Worm (Caenorhabditis elegans) whole organism, late embryonic: ENCODE measurements around the gene Y48D7A.1.

Experiments used
- K02D7.2 ChIP-seq: sonication (generic microtip); optimal IDR thresholded peaks from 2 replicates; lab custom pipeline; 2017; ENCODE audit warnings: mild to moderate bottlenecking, missing genetic modification characterization, missing compliant biosample characterization
- K09A11.1 ChIP-seq: sonication (generic microtip); optimal IDR thresholded peaks from 2 replicates; lab custom pipeline; 2017; ENCODE audit warnings: antibody characterized with exemption, mild to moderate bottlenecking, missing genetic modification characterization, missing compliant biosample characterization; ENCODE audit not compliant: insufficient read depth
- ceh-18 ChIP-seq: sonication (generic microtip); optimal IDR thresholded peaks from 2 replicates; lab custom pipeline; 2016; ENCODE audit warnings: missing genetic modification characterization, missing compliant biosample characterization
- ceh-19 ChIP-seq: fragments of 200-800 bp; sonication (Bioruptor generic); optimal IDR thresholded peaks from 2 replicates; lab custom pipeline; 2018; ENCODE audit warnings: mild to moderate bottlenecking, missing genetic modification characterization, missing compliant biosample characterization
- ceh-2 ChIP-seq: sonication (generic microtip); optimal IDR thresholded peaks from 2 replicates; lab custom pipeline; 2016; ENCODE audit warnings: missing genotype, missing genetic modification characterization, missing compliant biosample characterization
- ceh-22 ChIP-seq: sonication (generic microtip); optimal IDR thresholded peaks from 2 replicates; lab custom pipeline; 2017; ENCODE audit warnings: missing biosample characterization, missing genetic modification characterization
- ceh-30 ChIP-seq: fragments of 150-350 bp; optimal IDR thresholded peaks from 2 replicates; lab custom pipeline; 2014; ENCODE audit warnings: missing biosample characterization, missing genetic modification characterization
- ceh-31 ChIP-seq: sonication (generic microtip); optimal IDR thresholded peaks from 2 replicates; lab custom pipeline; 2016; ENCODE audit warnings: missing genetic modification characterization, missing compliant biosample characterization
- ceh-34 ChIP-seq: sonication (generic microtip); optimal IDR thresholded peaks from 2 replicates; lab custom pipeline; 2016; ENCODE audit warnings: mild to moderate bottlenecking, missing genetic modification characterization, missing compliant biosample characterization
- ceh-45 ChIP-seq: fragments of 200-800 bp; sonication (Bioruptor generic); IDR thresholded peaks from 2 replicates; pipeline ENCODE4 v1.3.6; 2022; ENCODE audit warnings: missing genetic modification reagents, missing genetic modification characterization, missing compliant biosample characterization
- che-1 ChIP-seq: sonication (generic microtip); optimal IDR thresholded peaks from 2 replicates; lab custom pipeline; 2016; ENCODE audit warnings: mild to moderate bottlenecking, missing genetic modification characterization, missing compliant biosample characterization
- elt-2 ChIP-seq: sonication (generic microtip); optimal IDR thresholded peaks from 2 replicates; lab custom pipeline; 2016; ENCODE audit warnings: missing genetic modification reagents, missing genetic modification characterization, missing compliant biosample characterization
- elt-4 ChIP-seq: sonication (generic microtip); optimal IDR thresholded peaks from 2 replicates; lab custom pipeline; 2016; ENCODE audit warnings: missing genetic modification characterization, missing compliant biosample characterization
- ets-4 ChIP-seq: sonication (generic microtip); optimal IDR thresholded peaks from 2 replicates; lab custom pipeline; 2016; ENCODE audit warnings: missing genetic modification characterization, missing compliant biosample characterization
- fkh-10 ChIP-seq: fragments of 150-350 bp; optimal IDR thresholded peaks from 2 replicates; lab custom pipeline; 2014; ENCODE audit warnings: missing biosample characterization, missing genetic modification reagents, missing genetic modification characterization
- fkh-6 ChIP-seq: sonication (generic microtip); optimal IDR thresholded peaks from 2 replicates; lab custom pipeline; 2016; ENCODE audit warnings: missing genetic modification characterization, missing compliant biosample characterization
- gmeb-2 ChIP-seq: sonication (generic microtip); optimal IDR thresholded peaks from 2 replicates; lab custom pipeline; 2016; ENCODE audit warnings: missing genetic modification characterization, inconsistent platforms, missing compliant biosample characterization
- hlh-13 ChIP-seq: fragments of 200-800 bp; sonication (Bioruptor generic); optimal IDR thresholded peaks from 2 replicates; lab custom pipeline; 2018; ENCODE audit warnings: mild to moderate bottlenecking, missing genetic modification characterization, missing compliant biosample characterization
- hlh-8 ChIP-seq: sonication (generic microtip); optimal IDR thresholded peaks from 2 replicates; lab custom pipeline; 2016; ENCODE audit warnings: missing genotype, missing genetic modification characterization, missing compliant biosample characterization
- lin-11 ChIP-seq: fragments of 200-800 bp; sonication (Bioruptor generic); optimal IDR thresholded peaks from 2 replicates; lab custom pipeline; 2018; ENCODE audit warnings: mild to moderate bottlenecking, missing genetic modification characterization, missing compliant biosample characterization
- mec-3 ChIP-seq: sonication (generic microtip); optimal IDR thresholded peaks from 2 replicates; lab custom pipeline; 2016; ENCODE audit warnings: borderline replicate concordance, missing genetic modification characterization, missing compliant biosample characterization
- nfya-1 ChIP-seq: sonication (generic microtip); optimal IDR thresholded peaks from 2 replicates; lab custom pipeline; 2017; ENCODE audit warnings: missing genetic modification characterization, mild to moderate bottlenecking, missing compliant biosample characterization, antibody characterized with exemption, moderate library complexity
- nhr-11 ChIP-seq: fragments of 150-350 bp; optimal IDR thresholded peaks from 2 replicates; lab custom pipeline; 2014; ENCODE audit warnings: missing biosample characterization, missing genetic modification characterization
- nhr-232 ChIP-seq: sonication (generic microtip); optimal IDR thresholded peaks from 2 replicates; lab custom pipeline; 2016; ENCODE audit warnings: missing genetic modification characterization, missing compliant biosample characterization
- npax-4 ChIP-seq: sonication (generic microtip); optimal IDR thresholded peaks from 2 replicates; lab custom pipeline; 2016; ENCODE audit warnings: missing genetic modification characterization, missing compliant biosample characterization
- odd-2 ChIP-seq: sonication (generic microtip); optimal IDR thresholded peaks from 2 replicates; lab custom pipeline; 2017; ENCODE audit warnings: antibody characterized with exemption, mild to moderate bottlenecking, missing genetic modification characterization, missing compliant biosample characterization
- pag-3 ChIP-seq: sonication (generic microtip); optimal IDR thresholded peaks from 2 replicates; lab custom pipeline; 2016; ENCODE audit warnings: missing compliant biosample characterization, missing genetic modification characterization, borderline replicate concordance
- pat-9 ChIP-seq: fragments of 200-800 bp; sonication (Bioruptor generic); optimal IDR thresholded peaks from 2 replicates; lab custom pipeline; 2018; ENCODE audit warnings: mild to moderate bottlenecking, missing genetic modification characterization, moderate library complexity, missing compliant biosample characterization
- pax-1 ChIP-seq: fragments of 150-350 bp; optimal IDR thresholded peaks from 2 replicates; lab custom pipeline; 2014; ENCODE audit warnings: missing biosample characterization, missing genetic modification characterization
- pha-2 ChIP-seq: sonication (generic microtip); optimal IDR thresholded peaks from 2 replicates; lab custom pipeline; 2017; ENCODE audit warnings: mild to moderate bottlenecking, missing genetic modification characterization, missing compliant biosample characterization
- pha-4 ChIP-seq: fragments of 150-350 bp; optimal IDR thresholded peaks from 2 replicates; lab custom pipeline; 2018; ENCODE audit warnings: missing biosample characterization, missing genetic modification reagents, missing genetic modification characterization
- ref-2 ChIP-seq: sonication (generic microtip); optimal IDR thresholded peaks from 2 replicates; lab custom pipeline; 2016; ENCODE audit warnings: missing genetic modification characterization, missing compliant biosample characterization
- rnt-1 ChIP-seq: sonication (generic microtip); optimal IDR thresholded peaks from 2 replicates; lab custom pipeline; 2016; ENCODE audit warnings: missing genetic modification characterization, missing compliant biosample characterization
- sdc-2 ChIP-seq: sonication (generic microtip); optimal IDR thresholded peaks from 2 replicates; lab custom pipeline; 2016; ENCODE audit warnings: missing genotype, missing genetic modification characterization, missing compliant biosample characterization
- sox-4 ChIP-seq: sonication (generic microtip); optimal IDR thresholded peaks from 2 replicates; lab custom pipeline; 2017; ENCODE audit warnings: mild to moderate bottlenecking, missing genetic modification characterization, inconsistent platforms, missing compliant biosample characterization
- syd-9 ChIP-seq: sonication (generic microtip); optimal IDR thresholded peaks from 2 replicates; lab custom pipeline; 2016; ENCODE audit warnings: mild to moderate bottlenecking, missing genetic modification characterization, moderate library complexity, missing compliant biosample characterization
- unc-42 ChIP-seq: sonication (generic microtip); optimal IDR thresholded peaks from 2 replicates; lab custom pipeline; 2016; ENCODE audit warnings: missing genotype, missing genetic modification characterization, missing compliant biosample characterization
- zip-5 ChIP-seq: sonication (generic microtip); optimal IDR thresholded peaks from 2 replicates; lab custom pipeline; 2016; ENCODE audit warnings: missing genetic modification characterization, missing compliant biosample characterization

Gene Y48D7A.1

DNA sequence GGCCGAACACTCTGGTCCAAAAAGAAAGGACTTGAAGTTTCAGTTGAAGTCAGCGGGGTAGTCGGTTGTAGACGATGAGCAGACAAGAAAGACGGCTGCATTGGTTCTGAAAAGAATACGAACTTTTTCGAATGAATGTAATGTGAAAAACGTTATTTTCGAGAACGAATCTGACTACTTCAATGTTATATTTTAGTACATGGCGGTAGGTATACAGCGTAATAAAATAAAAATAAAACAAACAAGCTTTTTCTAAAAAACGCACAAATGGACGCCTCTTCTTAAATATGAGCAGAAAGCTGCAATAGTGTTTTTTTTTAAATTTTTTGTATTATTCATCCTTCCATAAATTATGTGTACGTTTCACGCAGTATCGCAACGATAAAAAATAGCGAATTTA is 9.6 kb upstream of the Y48D7A.1 start, which contains the start of gene Y41G9A.17:
TSS of gene Y41G9A.17 (minus strand) at position 101 of the 400 bp plus-strand sequence.
- TF ChIP-seq ceh-19 (GFP tag; lab: Kevin White, UChicago) (no peak), hlh-13 (GFP tag; lab: Kevin White, UChicago) (no peak), syd-9 (no peak), hlh-8 (tag; lab: Kevin White, UChicago) (no peak), fkh-6 (no peak), lin-11 (tag; lab: Kevin White, UChicago) (no peak), sdc-2 (tag; lab: Kevin White, UChicago) (no peak), fkh-10 (no peak), elt-2 (tag; lab: Kevin White, UChicago) (no peak), pha-4 (tag; lab: Kevin White, UChicago) (no peak), ets-4 (tag; lab: Kevin White, UChicago) (no peak), odd-2 (tag; lab: Kevin White, UChicago) (no peak), K09A11.1 (tag; lab: Kevin White, UChicago) (no peak), zip-5 (no peak), gmeb-2 (tag; lab: Kevin White, UChicago) (no peak), che-1 (tag; lab: Kevin White, UChicago) (no peak), ceh-30 (no peak)

DNA sequence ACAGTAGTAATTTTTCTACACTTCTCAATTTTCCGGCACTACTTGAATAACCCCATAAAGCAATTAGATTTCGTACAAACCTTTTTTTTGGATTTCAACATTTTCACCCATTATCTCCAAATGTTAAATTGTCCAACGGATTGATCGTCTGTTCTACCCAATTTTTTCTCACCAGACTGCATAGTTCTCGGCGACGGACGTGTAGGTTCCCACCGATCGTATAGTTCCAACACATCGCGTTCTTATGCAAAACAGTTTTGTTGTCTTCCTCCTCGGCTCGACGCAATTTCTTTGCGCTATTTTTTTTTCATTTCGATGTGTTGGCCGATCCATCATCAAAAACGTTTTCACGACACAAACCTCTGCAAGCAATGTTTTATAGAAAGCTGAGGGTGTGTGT is 5.6 kb upstream of the Y48D7A.1 start, which contains the start of gene Y41G9A.6:
TSS of gene Y41G9A.6 (minus strand) at position 101 of the 400 bp plus-strand sequence.
- TF ChIP-seq pat-9 (tag; lab: Kevin White, UChicago) = no peak
- TF ChIP-seq pag-3 = no peak
- TF ChIP-seq ref-2 (tag; lab: Kevin White, UChicago) = no peak
- no peak for TF ChIP-seq ets-4 (tag; lab: Kevin White, UChicago)
- TF ChIP-seq sdc-2 (tag; lab: Kevin White, UChicago) = no peak
- TF ChIP-seq ceh-34 = no peak
- TF ChIP-seq ceh-2 (tag; lab: Kevin White, UChicago) = no peak
- no peak for TF ChIP-seq ceh-22 (tag; lab: Kevin White, UChicago)
- TF ChIP-seq nhr-11 (tag; lab: Kevin White, UChicago) = no peak
- TF ChIP-seq ceh-45 (GFP tag; lab: Robert Waterston, UW) = no peak

DNA sequence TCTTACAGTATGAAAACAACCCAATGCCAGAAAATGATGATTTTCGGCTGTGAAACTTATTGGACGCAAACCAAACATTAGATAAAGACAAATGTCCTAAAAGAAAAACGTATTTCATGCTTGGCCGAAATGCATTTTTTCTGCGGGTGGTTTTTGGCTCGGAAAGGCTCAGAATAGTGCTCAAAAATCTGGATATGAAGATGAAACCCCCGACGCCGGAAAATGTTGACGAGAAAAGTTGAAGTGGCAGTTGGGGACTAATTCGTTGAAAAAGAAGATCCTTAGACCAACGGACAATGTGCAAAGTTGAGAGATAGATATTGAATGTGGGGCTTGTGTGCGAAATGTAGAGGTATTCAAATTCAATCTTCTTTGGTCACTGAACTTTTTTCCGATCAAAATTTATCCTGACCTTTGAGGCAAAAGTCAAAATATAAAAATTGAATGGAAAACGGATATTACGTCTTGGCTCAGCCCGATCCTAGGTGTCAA is 9.3 kb downstream of the Y48D7A.1 start, which contains the start of gene flp-18:
TSS of gene flp-18 (minus strand) at position 51 of the 492 bp plus-strand sequence.
- TF ChIP-seq sox-4 (tag; lab: Kevin White, UChicago) = no peak
- TF ChIP-seq pha-2 = no peak

DNA sequence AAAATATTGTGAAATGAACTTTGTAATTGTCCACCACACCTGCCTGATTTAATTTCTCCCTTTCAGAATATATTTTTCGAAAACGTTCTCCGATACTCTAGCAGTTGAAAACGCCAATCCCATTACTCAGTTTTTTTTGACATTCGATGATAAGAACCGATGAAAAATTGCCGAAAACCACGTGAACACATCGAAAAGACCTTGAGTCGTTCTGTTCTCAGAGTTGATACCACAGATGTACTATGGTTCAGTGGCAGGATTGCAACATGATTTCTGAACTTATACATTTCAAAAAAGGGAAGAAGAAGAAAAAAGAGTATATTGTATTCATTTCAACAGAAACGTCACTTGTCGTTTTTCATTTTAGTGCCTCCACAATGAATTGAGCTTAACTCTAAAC is 10.7 kb downstream of the Y48D7A.1 start:
- TF ChIP-seq lin-11 (tag; lab: Kevin White, UChicago) = no peak
- no peak for TF ChIP-seq pax-1 (tag; lab: Kevin White, UChicago)
- no peak for TF ChIP-seq rnt-1 (tag; lab: Kevin White, UChicago)
- no peak for TF ChIP-seq K02D7.2 (tag; lab: Kevin White, UChicago)
- no peak for TF ChIP-seq nfya-1
- no peak for TF ChIP-seq ceh-31 (tag; lab: Kevin White, UChicago)
- no peak for TF ChIP-seq ets-4 (tag; lab: Kevin White, UChicago)
- TF ChIP-seq ceh-18 (tag; lab: Kevin White, UChicago) = no peak
- no peak for TF ChIP-seq ceh-34
- no peak for TF ChIP-seq sdc-2 (tag; lab: Kevin White, UChicago)
- no peak for TF ChIP-seq nhr-232 (tag; lab: Kevin White, UChicago)
- no peak for TF ChIP-seq elt-4 (tag; lab: Kevin White, UChicago)
- no peak for TF ChIP-seq ceh-19 (GFP tag; lab: Kevin White, UChicago)
- TF ChIP-seq mec-3 (tag; lab: Kevin White, UChicago) = no peak
- no peak for TF ChIP-seq unc-42 (tag; lab: Kevin White, UChicago)
- no peak for TF ChIP-seq npax-4
- no peak for TF ChIP-seq fkh-6
